Fruit fly (Drosophila melanogaster) whole organism, embryonic: ENCODE results near the gene CG42272.

Experiments
- CG13624 ChIP-seq: fragments of 200-800 bp; sonication (Bioruptor generic); optimal IDR thresholded peaks from 2 replicates; lab custom pipeline; 2016; ENCODE audit warnings: missing biosample characterization, missing genetic modification characterization
- CG3407 ChIP-seq: fragments of 200-800 bp; sonication (Bioruptor generic); optimal IDR thresholded peaks from 2 replicates; lab custom pipeline; 2018; ENCODE audit warnings: missing biosample characterization, mild to moderate bottlenecking, missing genetic modification characterization
- CG9817 ChIP-seq: fragments of 200-800 bp; sonication (Bioruptor generic); optimal IDR thresholded peaks from 2 replicates; lab custom pipeline; 2018; ENCODE audit warnings: missing biosample characterization, mild to moderate bottlenecking, missing genetic modification characterization, moderate library complexity
- E2f1 ChIP-seq: fragments of 200-800 bp; sonication (Bioruptor generic); IDR thresholded peaks from 2 replicates; pipeline ENCODE4 v1.3.6; 2022; ENCODE audit warnings: missing biosample characterization, missing genetic modification characterization
- bab2 ChIP-seq: fragments of 200-800 bp; sonication (Bioruptor generic); optimal IDR thresholded peaks from 2 replicates; lab custom pipeline; 2016; ENCODE audit warnings: missing biosample characterization, missing genetic modification characterization
- croc ChIP-seq: fragments of 200-800 bp; sonication (Bioruptor generic); conservative IDR thresholded peaks from 3 replicates; pipeline ENCODE4 v1.3.6; 2022; ENCODE audit warnings: missing biosample characterization, missing genetic modification characterization

DNA sequence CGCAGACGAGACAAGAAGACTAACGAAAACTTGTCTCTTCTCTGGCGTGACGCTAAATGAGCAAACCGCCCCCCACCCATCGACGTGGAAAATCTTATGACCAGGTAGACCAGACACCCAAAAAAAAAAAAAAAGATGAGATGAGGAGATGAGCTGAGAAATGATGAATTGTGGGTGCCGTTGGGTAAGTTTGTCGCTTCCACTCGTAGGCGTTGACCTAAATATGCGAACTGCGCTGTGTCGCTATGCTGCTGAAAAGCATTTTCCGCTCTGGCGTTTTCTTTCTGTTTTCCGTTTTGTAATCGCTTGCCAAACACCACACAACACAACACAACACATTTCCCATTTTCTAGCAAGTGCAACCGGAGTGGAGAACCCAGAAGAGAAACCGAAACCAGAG lies 36.0 kb downstream of the CG42272 start:
- TF ChIP-seq croc (GFP tag; lab: Robert Waterston, UW) (no peak), CG9817 (tag; lab: Kevin White, UChicago) (no peak), CG3407 (GFP tag; lab: Kevin White, UChicago) (no peak), bab2 (GFP tag; lab: Kevin White, UChicago) (no peak), CG13624 (no peak), E2f1 (GFP tag; lab: Robert Waterston, UW) (no peak)
